Worm (Caenorhabditis elegans): ENCODE data around the gene F26F12.3.

DNA sequence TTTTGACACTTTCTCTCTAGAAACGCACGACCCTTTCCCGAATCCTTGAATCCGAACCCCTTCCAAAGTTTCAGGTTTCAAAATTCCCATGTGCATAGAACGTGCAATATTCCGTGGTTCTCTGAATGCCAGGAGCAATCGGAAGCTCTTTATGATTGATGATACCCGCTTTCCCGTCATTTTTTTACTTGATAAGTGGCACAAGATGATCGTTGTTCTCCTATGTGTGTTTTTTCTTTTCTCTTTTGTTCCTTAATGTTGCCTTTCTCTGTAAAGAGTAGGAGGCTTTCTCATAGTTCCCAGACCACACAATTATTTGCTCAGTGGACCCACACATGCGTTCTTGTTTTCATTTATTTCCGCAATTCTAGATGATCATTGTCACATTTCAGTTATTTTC is 43.3 kb upstream of the F26F12.3 start:
- no peak for TF ChIP-seq him-1 (tag; optimal IDR thresholded peaks at IDR 0.05)
- TF ChIP-seq W03F9.2 (tag; optimal IDR thresholded peaks at IDR 0.05): no peak
- no peak for TF ChIP-seq dao-5 (tag; optimal IDR thresholded peaks at IDR 0.05)

Data from whole organism, L4/young adult.